Worm (Caenorhabditis elegans) whole organism, L3 larva: Measurements from ENCODE around the gene slt-1.

Experiments
- R02D3.7 ChIP-seq: fragments of 150-350 bp; optimal IDR thresholded peaks from 2 replicates; lab custom pipeline; 2014; ENCODE audit warnings: missing biosample characterization, missing genetic modification characterization
- ZK546.5 ChIP-seq: sonication (generic microtip); optimal IDR thresholded peaks from 2 replicates; lab custom pipeline; 2017; ENCODE audit warnings: missing biosample characterization, missing genetic modification characterization
- aly-2 ChIP-seq: fragments of 150-350 bp; optimal IDR thresholded peaks from 2 replicates; lab custom pipeline; 2014; ENCODE audit warnings: missing biosample characterization, missing genetic modification characterization
- ama-1 ChIP-seq: fragments of 150-350 bp; optimal IDR thresholded peaks from 2 replicates; lab custom pipeline; 2018
- ceh-16 ChIP-seq: sonication (generic microtip); optimal IDR thresholded peaks from 2 replicates; lab custom pipeline; 2017; ENCODE audit warnings: missing biosample characterization, missing genetic modification characterization
- ceh-28 ChIP-seq: fragments of 150-350 bp; optimal IDR thresholded peaks from 2 replicates; lab custom pipeline; 2014; ENCODE audit warnings: missing biosample characterization, missing genetic modification reagents, missing genetic modification characterization
- ceh-82 ChIP-seq: fragments of 150-350 bp; optimal IDR thresholded peaks from 2 replicates; lab custom pipeline; 2014; ENCODE audit warnings: missing biosample characterization, missing genetic modification characterization
- ceh-9 ChIP-seq: sonication (generic microtip); optimal IDR thresholded peaks from 2 replicates; lab custom pipeline; 2018; ENCODE audit warnings: missing biosample characterization, missing genetic modification characterization
- daf-12 ChIP-seq: fragments of 150-350 bp; optimal IDR thresholded peaks from 2 replicates; lab custom pipeline; 2014; ENCODE audit warnings: missing biosample characterization, missing genetic modification reagents, missing genetic modification characterization
- egl-27 ChIP-seq: sonication (generic microtip); optimal IDR thresholded peaks from 4 replicates; lab custom pipeline; 2017; ENCODE audit warnings: missing biosample characterization, missing genetic modification reagents, missing genetic modification characterization
- egl-5 ChIP-seq: fragments of 150-350 bp; optimal IDR thresholded peaks from 2 replicates; lab custom pipeline; 2017; ENCODE audit warnings: missing biosample characterization, missing genetic modification reagents, missing genetic modification characterization, inconsistent platforms
- elt-1 ChIP-seq: fragments of 150-350 bp; optimal IDR thresholded peaks from 2 replicates; lab custom pipeline; 2014; ENCODE audit warnings: missing biosample characterization, missing genetic modification characterization
- elt-2 ChIP-seq: sonication (generic microtip); optimal IDR thresholded peaks from 2 replicates; lab custom pipeline; 2016; ENCODE audit warnings: missing genetic modification reagents, mild to moderate bottlenecking, missing genetic modification characterization, missing compliant biosample characterization
- elt-3 ChIP-seq, 3 experiments: fragments of 150-350 bp in 1 of 3; sonication (generic microtip) in 2 of 3; optimal IDR thresholded peaks; 2 replicates in 2 of 3; 4 replicates in 1 of 3; lab custom pipeline; 2014 to 2017; ENCODE audit warnings: missing biosample characterization in 3 of 3, missing genetic modification characterization in 3 of 3
- eor-1 ChIP-seq, 2 experiments: fragments of 150-350 bp; optimal IDR thresholded peaks; 2 replicates each; lab custom pipeline; 2014 to 2018; ENCODE audit warnings: missing biosample characterization in 2 of 2, missing genetic modification characterization in 2 of 2
- fkh-10 ChIP-seq: sonication (generic microtip); optimal IDR thresholded peaks from 2 replicates; lab custom pipeline; 2017; ENCODE audit warnings: missing biosample characterization, missing genetic modification reagents, missing genetic modification characterization
- fkh-2 ChIP-seq: fragments of 150-350 bp; optimal IDR thresholded peaks from 2 replicates; lab custom pipeline; 2014; ENCODE audit warnings: missing biosample characterization, missing genetic modification reagents, missing genetic modification characterization
- fos-1 ChIP-seq: fragments of 150-350 bp; optimal IDR thresholded peaks from 2 replicates; lab custom pipeline; 2014; ENCODE audit warnings: missing biosample characterization, missing genetic modification characterization
- hmg-11 ChIP-seq: sonication (generic microtip); optimal IDR thresholded peaks from 2 replicates; lab custom pipeline; 2016; ENCODE audit warnings: missing genetic modification characterization, missing compliant biosample characterization
- jun-1 ChIP-seq: fragments of 150-350 bp; optimal IDR thresholded peaks from 2 replicates; lab custom pipeline; 2014; ENCODE audit warnings: missing biosample characterization, missing genetic modification reagents, missing genetic modification characterization
- lin-15B ChIP-seq: fragments of 150-350 bp; optimal IDR thresholded peaks from 2 replicates; lab custom pipeline; 2014; ENCODE audit warnings: missing biosample characterization, missing genetic modification characterization
- lin-39 ChIP-seq: fragments of 150-350 bp; optimal IDR thresholded peaks from 2 replicates; lab custom pipeline; 2018; ENCODE audit warnings: missing biosample characterization, missing genetic modification reagents, missing genetic modification characterization
- lsy-12 ChIP-seq: sonication (generic microtip); optimal IDR thresholded peaks from 2 replicates; lab custom pipeline; 2016; ENCODE audit warnings: mild to moderate bottlenecking, missing genetic modification characterization, missing compliant biosample characterization
- mdl-1 ChIP-seq: fragments of 150-350 bp; optimal IDR thresholded peaks from 2 replicates; lab custom pipeline; 2014; ENCODE audit warnings: missing biosample characterization, missing genetic modification characterization
- mml-1 ChIP-seq: fragments of 150-350 bp; sonication (generic microtip); optimal IDR thresholded peaks from 3 replicates; lab custom pipeline; 2014; ENCODE audit warnings: missing biosample characterization, missing genetic modification characterization
- nfya-1 ChIP-seq: sonication (generic microtip); optimal IDR thresholded peaks from 2 replicates; lab custom pipeline; 2017; ENCODE audit warnings: missing genetic modification characterization, mild to moderate bottlenecking, missing compliant biosample characterization, antibody characterized with exemption, moderate library complexity; ENCODE audit not compliant: insufficient read depth
- nhr-11 ChIP-seq: fragments of 150-350 bp; optimal IDR thresholded peaks from 2 replicates; lab custom pipeline; 2014; ENCODE audit warnings: missing biosample characterization, missing genetic modification characterization
- nhr-12 ChIP-seq: fragments of 150-350 bp; optimal IDR thresholded peaks from 2 replicates; lab custom pipeline; 2014; ENCODE audit warnings: missing biosample characterization, missing genetic modification characterization
- nhr-23 ChIP-seq: fragments of 150-350 bp; optimal IDR thresholded peaks from 2 replicates; lab custom pipeline; 2014; ENCODE audit warnings: missing biosample characterization, missing genetic modification reagents, missing genetic modification characterization
- nhr-237 ChIP-seq: fragments of 150-350 bp; optimal IDR thresholded peaks from 2 replicates; lab custom pipeline; 2014; ENCODE audit warnings: missing biosample characterization, missing genetic modification characterization
- nhr-25 ChIP-seq: sonication (generic microtip); optimal IDR thresholded peaks from 2 replicates; lab custom pipeline; 2017; ENCODE audit warnings: missing biosample characterization, missing genetic modification characterization
- nhr-28 ChIP-seq: fragments of 150-350 bp; optimal IDR thresholded peaks from 2 replicates; lab custom pipeline; 2014; ENCODE audit warnings: missing biosample characterization, missing genetic modification characterization
- nhr-43 ChIP-seq: sonication (generic microtip); optimal IDR thresholded peaks from 2 replicates; lab custom pipeline; 2016; ENCODE audit warnings: mild to moderate bottlenecking, missing genetic modification characterization, missing compliant biosample characterization; ENCODE audit not compliant: poor library complexity, severe bottlenecking
- nhr-67 ChIP-seq: fragments of 150-350 bp; optimal IDR thresholded peaks from 2 replicates; lab custom pipeline; 2014; ENCODE audit warnings: missing biosample characterization, missing genetic modification characterization
- nhr-76 ChIP-seq: fragments of 150-350 bp; sonication (generic microtip); optimal IDR thresholded peaks from 5 replicates; lab custom pipeline; 2014; ENCODE audit warnings: missing biosample characterization, missing genetic modification characterization
- nhr-77 ChIP-seq: fragments of 150-350 bp; optimal IDR thresholded peaks from 2 replicates; lab custom pipeline; 2014; ENCODE audit warnings: missing biosample characterization, missing genetic modification characterization
- pha-4 ChIP-seq: fragments of 150-350 bp; optimal IDR thresholded peaks from 2 replicates; lab custom pipeline; 2014; ENCODE audit warnings: missing biosample characterization, missing genetic modification reagents, missing genetic modification characterization
- pqm-1 ChIP-seq: fragments of 150-350 bp; optimal IDR thresholded peaks from 2 replicates; lab custom pipeline; 2017; ENCODE audit warnings: missing biosample characterization, missing genetic modification characterization, inconsistent platforms
- sea-2 ChIP-seq: fragments of 150-350 bp; sonication (generic microtip); optimal IDR thresholded peaks from 4 replicates; lab custom pipeline; 2014; ENCODE audit warnings: missing biosample characterization, missing genetic modification reagents, missing genetic modification characterization
- skn-1 ChIP-seq: fragments of 150-350 bp; optimal IDR thresholded peaks from 2 replicates; lab custom pipeline; 2014; ENCODE audit warnings: missing biosample characterization, missing genetic modification characterization
- snpc-4 ChIP-seq: fragments of 150-350 bp; optimal IDR thresholded peaks from 2 replicates; lab custom pipeline; 2014; ENCODE audit warnings: missing biosample characterization, missing genetic modification characterization
- tbx-2 ChIP-seq: sonication (generic microtip); optimal IDR thresholded peaks from 2 replicates; lab custom pipeline; 2016; ENCODE audit warnings: mild to moderate bottlenecking, missing genetic modification characterization, missing compliant biosample characterization
- unc-39 ChIP-seq: sonication (generic microtip); optimal IDR thresholded peaks from 4 replicates; lab custom pipeline; 2017; ENCODE audit warnings: missing biosample characterization, missing genetic modification characterization
- unc-62 ChIP-seq: fragments of 150-350 bp; sonication (generic microtip); optimal IDR thresholded peaks from 4 replicates; lab custom pipeline; 2014; ENCODE audit warnings: missing biosample characterization, missing genetic modification reagents, missing genetic modification characterization
- zag-1 ChIP-seq: fragments of 150-350 bp; optimal IDR thresholded peaks from 2 replicates; lab custom pipeline; 2014; ENCODE audit warnings: missing biosample characterization, missing genetic modification characterization
- ztf-11 ChIP-seq: fragments of 150-350 bp; optimal IDR thresholded peaks from 2 replicates; lab custom pipeline; 2014; ENCODE audit warnings: missing biosample characterization, missing genetic modification characterization
- ztf-4 ChIP-seq: fragments of 150-350 bp; optimal IDR thresholded peaks from 2 replicates; lab custom pipeline; 2014; ENCODE audit warnings: missing biosample characterization, missing genetic modification characterization

The slt-1 gene

ce11 chrX:14708176-14708642 is 34.1 kb downstream of the slt-1 start:
- TF ChIP-seq unc-62 (GFP tag; lab: Kevin White, UChicago), result peak; percentile 88
- peak; percentile 84 for TF ChIP-seq egl-27
- no peak for TF ChIP-seq nhr-28
- TF ChIP-seq ZK546.5 (tag; lab: Kevin White, UChicago), result peak; percentile 28
- no peak for TF ChIP-seq nhr-237 (tag; lab: Kevin White, UChicago)
- TF ChIP-seq nfya-1 (tag; lab: Kevin White, UChicago), result peak; percentile 95
- TF ChIP-seq nhr-76 (tag; lab: Kevin White, UChicago), result no peak
- TF ChIP-seq elt-2 (tag; lab: Kevin White, UChicago), result peak; percentile 61
- peak; percentile 96 for TF ChIP-seq nhr-25
- TF ChIP-seq fkh-2 (tag; lab: Kevin White, UChicago), result no peak
- TF ChIP-seq daf-12 (tag; lab: Kevin White, UChicago), result no peak
- TF ChIP-seq ceh-9 (tag; lab: Kevin White, UChicago), result no peak
- TF ChIP-seq ztf-4, result peak; percentile 21
- TF ChIP-seq lin-15B (tag; lab: Kevin White, UChicago), result peak; percentile 91
- peak; percentile 85 for TF ChIP-seq nhr-11 (tag; lab: Kevin White, UChicago)
- peak; percentile 72 for TF ChIP-seq nhr-23 (tag; lab: Kevin White, UChicago)
- peak; percentile 61 for TF ChIP-seq elt-1
- no peak for TF ChIP-seq ama-1 (lab: Kevin White, UChicago)
- TF ChIP-seq fos-1 (tag; lab: Kevin White, UChicago), result peak; percentile 83
- TF ChIP-seq mdl-1 (tag; lab: Kevin White, UChicago), result peak; percentile 72
- TF ChIP-seq snpc-4 (tag; lab: Kevin White, UChicago), result peak; percentile 90
- peak; percentile 79 for TF ChIP-seq nhr-43
- peak in 1 of 3 experiments; percentile 80 for TF ChIP-seq elt-3 (tag; optimal IDR thresholded peaks at IDR 0.05; lab: Kevin White, UChicago)
- peak; percentile 95 for TF ChIP-seq lin-39 (tag; lab: Kevin White, UChicago)
- peak; percentile 99 for TF ChIP-seq fkh-10 (GFP tag; lab: Kevin White, UChicago)
- peak; percentile 91 for TF ChIP-seq jun-1 (tag; lab: Kevin White, UChicago)
- peak; percentile 53 for TF ChIP-seq R02D3.7 (tag; lab: Kevin White, UChicago)
- peak; percentile 9 for TF ChIP-seq pqm-1 (tag; lab: Kevin White, UChicago)
- peak; percentile 33 for TF ChIP-seq sea-2 (GFP tag; lab: Kevin White, UChicago)
- peak; percentile 30 for TF ChIP-seq nhr-77 (tag; lab: Kevin White, UChicago)
- TF ChIP-seq eor-1 (tag; optimal IDR thresholded peaks at IDR 0.05; lab: Kevin White, UChicago), result no peak
- TF ChIP-seq skn-1 (tag; lab: Kevin White, UChicago), result peak; percentile 61
- TF ChIP-seq mml-1, result no peak
- peak; percentile 50 for TF ChIP-seq ceh-82 (tag; lab: Kevin White, UChicago)
- no peak for TF ChIP-seq egl-5 (tag; lab: Kevin White, UChicago)
- no peak for TF ChIP-seq ceh-16 (tag; lab: Kevin White, UChicago)
- no peak for TF ChIP-seq unc-39
- peak; percentile 96 for TF ChIP-seq ceh-28 (tag; lab: Kevin White, UChicago)
- no peak for TF ChIP-seq nhr-67 (tag; lab: Kevin White, UChicago)
- TF ChIP-seq nhr-12 (tag; lab: Kevin White, UChicago), result no peak
- no peak for TF ChIP-seq aly-2 (tag; lab: Kevin White, UChicago)
- peak; percentile 88 for TF ChIP-seq pha-4 (tag; lab: Kevin White, UChicago)
- TF ChIP-seq lsy-12 (tag; lab: Kevin White, UChicago), result peak; percentile 89
- no peak for TF ChIP-seq ztf-11
- TF ChIP-seq hmg-11 (tag; lab: Kevin White, UChicago), result peak; percentile 86
- peak; percentile 86 for TF ChIP-seq tbx-2 (tag; lab: Kevin White, UChicago)
- no peak for TF ChIP-seq zag-1 (tag; lab: Kevin White, UChicago)
- TF ChIP-seq, all 47 proteins: peak for 30
